Worm (Caenorhabditis elegans) whole organism, midembryonic: Measurements from ENCODE around the gene B0416.4.

Experiments
- T22C8.4 ChIP-seq: fragments of 200-800 bp; sonication (Bioruptor generic); IDR thresholded peaks from 2 replicates; pipeline ENCODE4 v1.3.6; 2022; ENCODE audit warnings: missing genetic modification characterization, missing compliant biosample characterization
- cog-1 ChIP-seq: sonication (generic microtip); optimal IDR thresholded peaks from 2 replicates; lab custom pipeline; 2016; ENCODE audit warnings: missing genetic modification characterization, missing compliant biosample characterization
- flt-1 ChIP-seq: fragments of 200-800 bp; sonication (Bioruptor generic); IDR thresholded peaks from 2 replicates; pipeline ENCODE4 v1.3.6; 2022; ENCODE audit warnings: missing genetic modification characterization, missing compliant biosample characterization
- klf-2 ChIP-seq: fragments of 200-800 bp; sonication (Bioruptor generic); conservative IDR thresholded peaks from 2 replicates; pipeline ENCODE4 v1.3.6; 2022; ENCODE audit warnings: missing genetic modification reagents, missing genetic modification characterization, missing compliant biosample characterization
- med-1 ChIP-seq: sonication (generic microtip); optimal IDR thresholded peaks from 2 replicates; lab custom pipeline; 2017; ENCODE audit warnings: missing genetic modification characterization, mild to moderate bottlenecking, missing compliant biosample characterization, antibody characterized with exemption, missing genetic modification reagents; ENCODE audit not compliant: insufficient read depth
- ref-1 ChIP-seq: fragments of 200-800 bp; sonication (Bioruptor generic); conservative IDR thresholded peaks from 2 replicates; pipeline ENCODE4 v1.3.6; 2022; ENCODE audit warnings: missing genetic modification reagents, missing genetic modification characterization, missing compliant biosample characterization
- tab-1 ChIP-seq: fragments of 200-800 bp; sonication (Bioruptor generic); IDR thresholded peaks from 2 replicates; pipeline ENCODE4 v1.3.6; 2022; ENCODE audit warnings: missing genetic modification characterization, missing compliant biosample characterization
- ztf-23 ChIP-seq: fragments of 200-800 bp; sonication (Bioruptor generic); IDR thresholded peaks from 2 replicates; pipeline ENCODE4 v1.3.6; 2022; ENCODE audit warnings: missing genetic modification reagents, missing genetic modification characterization, missing compliant biosample characterization
- ztf-29 ChIP-seq: fragments of 200-800 bp; sonication (Bioruptor generic); IDR thresholded peaks from 2 replicates; pipeline ENCODE4 v1.3.6; 2022; ENCODE audit warnings: missing genetic modification reagents, missing genetic modification characterization, missing compliant biosample characterization

DNA sequence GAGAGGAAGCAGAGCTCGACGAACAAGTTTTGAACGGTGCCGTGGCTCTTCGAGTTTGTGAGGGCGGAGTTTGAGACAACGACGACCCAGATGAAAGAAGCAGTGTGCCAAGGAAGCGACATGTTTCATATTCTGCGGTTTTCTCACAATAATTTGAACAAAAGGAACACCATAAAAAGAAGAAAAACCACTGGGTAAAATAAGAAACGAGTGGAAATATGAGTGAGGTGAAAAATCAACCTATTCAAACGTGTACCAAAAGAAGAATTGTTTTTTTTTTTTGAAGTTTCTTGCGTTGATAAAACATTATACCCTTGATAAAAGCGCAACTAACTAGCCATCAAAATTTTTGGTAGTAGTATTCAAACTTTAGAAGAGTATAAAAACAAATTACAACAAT lies 36.6 kb upstream of the B0416.4 start, which contains the start of gene lgc-4:
- TF ChIP-seq ref-1 (no peak), med-1 (no peak), flt-1 (GFP tag; lab: Robert Waterston, UW) (no peak), ztf-29 (no peak), cog-1 (tag; lab: Kevin White, UChicago) (no peak), T22C8.4 (GFP tag; lab: Robert Waterston, UW) (no peak), klf-2 (no peak), ztf-23 (no peak), tab-1 (GFP tag; lab: Robert Waterston, UW) (no peak)
